Fruit fly (Drosophila melanogaster) whole organism: ENCODE measurements around the gene msps.

ENCODE experiments used
- CG8478 ChIP-seq: fragments of >200 bp; optimal IDR thresholded peaks from 2 replicates; lab custom pipeline; 2018; ENCODE audit warnings: inconsistent platforms
- Dll ChIP-seq: fragments of >200 bp; optimal IDR thresholded peaks from 2 replicates; lab custom pipeline; 2017
- EcR ChIP-seq, 2 experiments: fragments of >200 bp; optimal IDR thresholded peaks; 2 replicates each; lab custom pipeline; 2017; ENCODE audit warnings: missing biosample characterization in 2 of 2, missing genetic modification characterization in 2 of 2, missing genetic modification reagents in 2 of 2
- pan ChIP-seq: fragments of >200 bp; optimal IDR thresholded peaks from 2 replicates; lab custom pipeline; 2017
- psq ChIP-seq: fragments of >200 bp; optimal IDR thresholded peaks from 2 replicates; lab custom pipeline; 2017
- usp ChIP-seq: fragments of >200 bp; optimal IDR thresholded peaks from 2 replicates; lab custom pipeline; 2017; ENCODE audit warnings: missing biosample characterization, missing genetic modification characterization, mixed read lengths

Gene msps

dm6 chr3R:16042900-16043548 is 7.6 kb upstream of the msps start, which contains the start of gene Jhbp4:
Gene Jhbp4, plus strand, starts transcription at chr3R:16043498.
- no peak for TF ChIP-seq EcR (GFP tag; optimal IDR thresholded peaks at IDR 0.05; lab: Kevin White, UChicago)

DNA sequence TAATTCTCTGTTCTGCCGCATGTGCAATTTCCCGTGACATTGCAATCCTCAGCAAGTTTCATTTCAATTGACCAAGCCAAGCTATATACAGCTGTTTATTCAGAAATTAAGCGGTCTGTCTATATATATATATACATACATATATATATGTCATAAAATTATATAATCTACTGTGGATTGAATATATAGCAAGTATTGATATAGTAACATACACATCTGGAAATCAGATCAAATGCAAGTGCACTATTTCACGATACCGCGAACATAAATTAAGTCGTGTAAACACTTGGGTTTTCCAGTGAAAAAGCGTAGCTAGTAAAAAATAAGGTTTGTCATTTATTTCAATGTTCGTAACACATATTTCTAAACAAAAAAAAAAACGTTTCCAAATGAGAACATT is 4.6 kb upstream of the msps start, which contains the start of gene Jhbp5:
Gene Jhbp5, minus strand, starts transcription at position 101 of the 400 bp plus-strand sequence.
- TF ChIP-seq Dll (lab: Kevin White, UChicago) (no peak), pan (lab: Kevin White, UChicago) (no peak), CG8478 (lab: Kevin White, UChicago) (no peak), psq (lab: Kevin White, UChicago) (no peak), usp (GFP tag; lab: Kevin White, UChicago) (no peak), EcR (GFP tag; optimal IDR thresholded peaks at IDR 0.05; lab: Kevin White, UChicago) (no peak)

DNA sequence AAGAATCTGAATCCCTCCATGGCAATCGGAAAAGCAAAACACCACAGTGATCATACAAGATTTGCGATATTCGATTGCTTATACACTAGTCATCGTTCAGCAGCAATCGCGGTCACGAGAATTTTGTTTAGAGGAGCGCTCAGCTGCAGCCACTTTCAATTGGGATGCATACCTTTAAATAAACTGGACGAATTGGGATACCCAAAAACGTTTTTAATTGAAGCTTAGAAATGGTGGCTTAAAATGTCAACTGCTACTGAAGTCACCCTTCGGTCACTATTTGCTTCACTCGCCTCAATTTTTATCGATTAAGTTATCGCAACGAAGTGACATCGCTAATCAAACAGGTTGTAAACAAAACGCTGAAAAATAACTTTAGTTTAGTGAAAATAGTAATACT is 1.2 kb upstream of the msps start, which contains the start of the genes IKKbeta and CG5013:
Gene IKKbeta, minus strand, starts transcription at position 53 of the 400 bp plus-strand sequence.
Gene CG5013, plus strand, starts transcription at position 302 of the 400 bp plus-strand sequence.
- TF ChIP-seq psq (lab: Kevin White, UChicago) (no peak), EcR (GFP tag; optimal IDR thresholded peaks at IDR 0.05; lab: Kevin White, UChicago) (no peak), CG8478 (lab: Kevin White, UChicago) (no peak), Dll (lab: Kevin White, UChicago) (no peak), pan (lab: Kevin White, UChicago) (no peak), usp (GFP tag; lab: Kevin White, UChicago) (no peak)

DNA sequence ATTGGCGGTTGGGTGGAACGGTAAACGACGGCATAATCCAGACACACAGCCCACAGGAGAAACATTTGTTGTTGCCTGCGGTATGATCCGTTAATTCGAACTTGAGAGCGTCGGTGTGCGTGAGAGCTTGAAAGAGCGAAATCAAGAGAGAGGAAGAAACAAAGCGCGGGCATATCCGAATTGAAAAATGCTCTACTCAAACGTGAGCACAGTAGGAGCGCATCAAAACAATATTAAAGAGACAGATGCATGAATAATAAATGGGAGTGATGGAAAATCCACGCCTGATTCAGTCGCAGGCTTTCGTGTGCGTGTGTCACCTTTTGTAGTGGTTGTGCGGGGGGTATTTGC is 703 bp downstream of the msps start:
- no peak for TF ChIP-seq EcR (GFP tag; optimal IDR thresholded peaks at IDR 0.05; lab: Kevin White, UChicago)
- TF ChIP-seq usp (GFP tag; lab: Kevin White, UChicago): no peak
- no peak for TF ChIP-seq psq (lab: Kevin White, UChicago)
- no peak for TF ChIP-seq CG8478 (lab: Kevin White, UChicago)
- no peak for TF ChIP-seq pan (lab: Kevin White, UChicago)
- TF ChIP-seq Dll (lab: Kevin White, UChicago): no peak

DNA sequence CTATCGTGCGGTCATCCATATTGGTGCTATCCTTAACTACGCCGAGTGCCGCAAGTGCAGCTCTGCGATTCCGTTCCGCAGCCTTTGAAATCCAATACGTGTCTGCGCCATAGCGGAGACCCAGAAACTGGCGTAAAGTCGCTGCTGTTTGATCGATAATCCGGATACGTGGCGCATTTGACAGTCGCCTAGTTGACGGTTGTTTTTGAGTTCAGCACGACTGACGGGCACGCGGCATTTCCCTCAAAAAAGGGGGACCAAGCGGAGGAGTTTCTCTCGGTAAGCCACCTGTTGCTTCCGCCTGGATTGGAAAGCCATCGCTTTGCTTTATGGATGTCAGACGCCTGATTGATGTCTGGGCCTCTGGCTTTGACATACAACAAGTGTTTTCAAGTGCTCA is 16.9 kb downstream of the msps start, which contains the start of gene CG10185:
Gene CG10185, minus strand, starts transcription at position 101 of the 400 bp plus-strand sequence.
- TF ChIP-seq CG8478 (lab: Kevin White, UChicago) (no peak), pan (lab: Kevin White, UChicago) (no peak), EcR (GFP tag; optimal IDR thresholded peaks at IDR 0.05; lab: Kevin White, UChicago) (no peak), usp (GFP tag; lab: Kevin White, UChicago) (no peak), Dll (lab: Kevin White, UChicago) (no peak), psq (lab: Kevin White, UChicago) (no peak)

- TF ChIP-seq Dll (lab: Kevin White, UChicago): no peak
- no peak for TF ChIP-seq CG8478 (lab: Kevin White, UChicago)
- TF ChIP-seq EcR (GFP tag; optimal IDR thresholded peaks at IDR 0.05; lab: Kevin White, UChicago): no peak
- TF ChIP-seq pan (lab: Kevin White, UChicago): no peak
These were observed 18.7 kb downstream of the msps start for dm6 chr3R:16069266-16069665.

DNA sequence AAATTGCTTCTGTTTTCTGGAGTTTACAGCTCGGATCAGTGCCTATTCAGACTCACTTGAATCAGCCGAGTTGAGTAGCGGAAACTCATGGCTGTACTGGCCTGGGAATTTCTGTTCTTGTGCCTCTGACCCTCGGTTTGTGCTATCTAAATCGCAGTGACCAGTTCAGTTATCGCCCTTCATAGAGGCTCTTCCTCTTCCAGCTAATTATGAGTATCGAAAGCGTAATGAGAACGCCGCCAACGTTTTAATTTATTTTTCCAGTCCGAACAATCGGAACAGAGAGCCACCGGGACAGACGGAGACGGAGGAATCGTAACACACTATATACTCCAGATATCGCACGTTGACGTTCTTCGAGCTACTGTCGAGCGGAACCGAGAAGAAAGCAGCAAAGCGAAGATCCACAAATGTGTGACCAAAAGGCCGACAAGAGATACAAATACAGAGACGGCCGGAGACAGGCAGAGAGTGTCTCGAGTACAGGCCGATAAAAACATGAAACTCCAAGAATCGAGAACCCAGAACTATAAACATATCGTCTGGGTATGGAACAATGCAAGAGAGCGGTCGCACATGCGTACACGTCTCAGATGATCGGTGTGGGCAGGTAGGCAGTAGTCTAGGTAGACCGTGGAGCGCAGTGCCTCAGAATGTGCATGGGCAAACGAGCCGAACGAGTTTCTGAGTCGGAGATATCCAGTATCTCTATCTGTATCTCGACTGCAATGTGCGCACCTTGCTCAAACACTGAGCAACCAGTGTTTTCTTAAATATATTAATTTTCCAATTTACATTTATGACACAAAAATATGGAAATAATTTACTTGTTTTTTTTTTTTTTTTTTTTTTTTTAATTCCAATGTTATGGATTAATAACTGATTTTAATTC is 21.3 kb downstream of the msps start:
- TF ChIP-seq pan (lab: Kevin White, UChicago): no peak
- no peak for TF ChIP-seq usp (GFP tag; lab: Kevin White, UChicago)
- no peak for TF ChIP-seq CG8478 (lab: Kevin White, UChicago)
- no peak for TF ChIP-seq EcR (GFP tag; optimal IDR thresholded peaks at IDR 0.05; lab: Kevin White, UChicago)
- no peak for TF ChIP-seq Dll (lab: Kevin White, UChicago)
- TF ChIP-seq psq (lab: Kevin White, UChicago): no peak

- TF ChIP-seq usp (GFP tag; lab: Kevin White, UChicago) (no peak), Dll (lab: Kevin White, UChicago) (no peak)
These were observed 21.9 kb downstream of the msps start for dm6 chr3R:16072581-16072908.

DNA sequence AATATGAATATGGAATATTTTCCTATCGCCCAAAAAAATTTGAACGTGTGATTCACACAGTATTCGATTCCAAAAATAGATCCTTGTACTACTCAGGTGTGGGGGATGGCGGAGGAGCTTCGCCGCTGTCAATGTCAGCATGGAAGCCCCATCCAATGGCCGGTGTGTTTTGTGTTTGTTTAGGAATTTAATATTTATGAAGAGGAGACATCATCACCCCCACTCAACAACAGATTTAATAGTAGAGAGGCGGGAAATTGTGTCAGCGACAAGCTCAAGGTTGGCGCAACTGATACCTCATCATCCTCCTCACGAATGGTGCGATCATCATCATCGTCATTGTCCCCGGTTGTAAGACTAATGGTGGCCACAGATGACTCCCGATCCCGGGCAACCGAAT is 23.5 kb downstream of the msps start:
- no peak for TF ChIP-seq psq (lab: Kevin White, UChicago)
- TF ChIP-seq CG8478 (lab: Kevin White, UChicago): no peak
- TF ChIP-seq EcR (GFP tag; optimal IDR thresholded peaks at IDR 0.05; lab: Kevin White, UChicago): no peak
- TF ChIP-seq pan (lab: Kevin White, UChicago): no peak
- TF ChIP-seq Dll (lab: Kevin White, UChicago): no peak
- no peak for TF ChIP-seq usp (GFP tag; lab: Kevin White, UChicago)

- no peak for TF ChIP-seq usp (GFP tag; lab: Kevin White, UChicago)
- TF ChIP-seq EcR (GFP tag; optimal IDR thresholded peaks at IDR 0.05; lab: Kevin White, UChicago): no peak
- no peak for TF ChIP-seq pan (lab: Kevin White, UChicago)
- no peak for TF ChIP-seq CG8478 (lab: Kevin White, UChicago)
These were observed 27.6 kb downstream of the msps start for dm6 chr3R:16078247-16078646.

DNA sequence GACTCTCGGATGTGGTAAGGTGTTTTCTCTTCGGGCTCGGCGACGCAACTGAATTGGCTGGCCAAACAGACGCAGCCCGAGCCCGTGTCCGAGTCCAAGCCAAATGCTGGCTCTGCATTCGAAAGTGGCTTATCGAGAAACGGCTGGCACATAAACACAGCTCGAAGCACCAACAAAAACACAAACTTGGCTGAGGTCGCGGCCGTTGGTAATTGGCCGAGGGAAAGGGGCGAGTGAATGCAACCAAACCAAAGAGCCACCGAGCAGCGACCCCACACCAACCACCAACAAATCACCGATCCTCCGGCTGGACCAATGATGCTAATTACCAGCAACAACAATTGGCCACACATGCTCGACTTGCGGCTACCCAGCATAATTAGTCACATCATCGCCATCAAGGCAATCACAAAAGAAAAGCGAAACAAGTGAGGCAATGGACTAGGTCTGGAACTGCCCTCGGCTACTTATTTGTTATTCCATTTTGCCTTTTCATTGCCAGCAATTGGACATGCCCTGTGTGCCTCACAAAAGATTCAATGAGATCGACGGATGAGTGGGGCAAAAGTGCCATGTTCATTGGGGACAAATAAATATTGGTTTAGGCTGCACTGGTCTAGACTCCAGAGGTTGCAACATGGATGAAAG is 30.5 kb downstream of the msps start, which contains the start of gene CG32855:
Gene CG32855, minus strand, starts transcription at position 51 of the 648 bp plus-strand sequence.
- TF ChIP-seq psq (lab: Kevin White, UChicago) (no peak), usp (GFP tag; lab: Kevin White, UChicago) (no peak), pan (lab: Kevin White, UChicago) (no peak), CG8478 (lab: Kevin White, UChicago) (no peak), EcR (GFP tag; optimal IDR thresholded peaks at IDR 0.05; lab: Kevin White, UChicago) (no peak), Dll (lab: Kevin White, UChicago) (no peak)
